Worm (Caenorhabditis elegans) whole organism, late embryonic: ENCODE measurements around the gene dex-1.

Experiments
- ceh-31 ChIP-seq: sonication (generic microtip); optimal IDR thresholded peaks from 2 replicates; lab custom pipeline; 2016; ENCODE audit warnings: missing genetic modification characterization, missing compliant biosample characterization
- dve-1 ChIP-seq: sonication (generic microtip); optimal IDR thresholded peaks from 2 replicates; lab custom pipeline; 2017; ENCODE audit warnings: antibody characterized with exemption, mild to moderate bottlenecking, missing genetic modification characterization, missing compliant biosample characterization
- pha-4 ChIP-seq: fragments of 150-350 bp; optimal IDR thresholded peaks from 2 replicates; lab custom pipeline; 2018; ENCODE audit warnings: missing biosample characterization, missing genetic modification reagents, missing genetic modification characterization
- pros-1 ChIP-seq: fragments of 150-350 bp; optimal IDR thresholded peaks from 2 replicates; lab custom pipeline; 2014; ENCODE audit warnings: missing biosample characterization, missing genetic modification reagents, missing genetic modification characterization

DNA sequence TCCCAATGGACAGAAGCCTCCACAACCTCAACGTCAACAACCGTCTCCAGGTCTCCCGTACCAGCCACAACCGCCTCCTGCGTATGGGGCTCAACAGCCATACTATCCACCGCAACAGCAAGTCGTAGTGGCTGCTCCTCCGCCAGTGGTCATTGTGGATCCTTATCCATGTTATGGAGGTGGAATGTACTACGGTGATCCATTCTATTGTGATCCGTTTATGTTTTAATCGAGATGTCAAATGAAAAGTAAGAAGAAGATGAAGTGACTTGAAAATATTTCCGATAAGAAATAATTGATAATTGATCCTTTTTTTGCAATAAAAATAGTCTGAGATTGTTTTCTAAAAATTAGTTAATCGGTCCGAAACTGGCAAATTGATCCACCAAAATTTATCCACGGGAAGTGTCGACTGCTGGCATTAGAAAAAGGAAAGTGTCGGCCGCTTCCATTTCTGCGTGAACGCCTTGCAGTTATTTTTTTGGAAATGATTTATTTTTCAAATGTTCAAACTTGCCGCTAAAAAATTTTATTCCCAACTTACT is 47.0 kb upstream of the dex-1 start, which contains the start of the genes R02F2.6 and R02F2.5:
- TF ChIP-seq ceh-31 (tag; lab: Kevin White, UChicago), result no peak
- no peak for TF ChIP-seq pha-4
- TF ChIP-seq pros-1 (tag; lab: Kevin White, UChicago), result no peak
- no peak for TF ChIP-seq dve-1
